Worm (Caenorhabditis elegans) whole organism, early embryonic: ENCODE data around the gene C38C6.3.

Experiments
- B0310.2 ChIP-seq: sonication (generic microtip); optimal IDR thresholded peaks from 2 replicates; lab custom pipeline; 2016; ENCODE audit warnings: mild to moderate bottlenecking, missing genetic modification characterization, missing compliant biosample characterization
- F13C5.2 ChIP-seq: sonication (generic microtip); optimal IDR thresholded peaks from 2 replicates; lab custom pipeline; 2017; ENCODE audit warnings: mild to moderate bottlenecking, missing genetic modification characterization, inconsistent platforms, missing compliant biosample characterization
- aly-1 ChIP-seq: sonication (generic microtip); optimal IDR thresholded peaks from 2 replicates; lab custom pipeline; 2016; ENCODE audit warnings: missing genetic modification characterization, missing compliant biosample characterization
- ama-1 ChIP-seq: fragments of 150-350 bp; optimal IDR thresholded peaks from 2 replicates; lab custom pipeline; 2014
- ceh-13 ChIP-seq: fragments of 200-800 bp; sonication (Bioruptor generic); optimal IDR thresholded peaks from 2 replicates; lab custom pipeline; 2018; ENCODE audit warnings: mild to moderate bottlenecking, missing genetic modification characterization, missing compliant biosample characterization
- ceh-36 ChIP-seq: sonication (generic microtip); optimal IDR thresholded peaks from 2 replicates; lab custom pipeline; 2016; ENCODE audit warnings: missing genetic modification characterization, inconsistent platforms, missing compliant biosample characterization
- ets-7 ChIP-seq: sonication (generic microtip); optimal IDR thresholded peaks from 2 replicates; lab custom pipeline; 2016; ENCODE audit warnings: missing genotype, missing genetic modification characterization, missing compliant biosample characterization
- flt-1 ChIP-seq: fragments of 200-800 bp; sonication (Bioruptor generic); IDR thresholded peaks from 2 replicates; pipeline ENCODE4 v1.3.6; 2022; ENCODE audit warnings: missing genetic modification characterization, missing compliant biosample characterization
- hmbx-1 ChIP-seq: sonication (generic microtip); optimal IDR thresholded peaks from 2 replicates; lab custom pipeline; 2016; ENCODE audit warnings: mild to moderate bottlenecking, missing genetic modification characterization, missing compliant biosample characterization
- hmg-4 ChIP-seq: fragments of 200-800 bp; sonication (Bioruptor generic); optimal IDR thresholded peaks from 2 replicates; lab custom pipeline; 2018; ENCODE audit warnings: mild to moderate bottlenecking, missing genetic modification characterization, missing compliant biosample characterization
- hnd-1 ChIP-seq: sonication (generic microtip); optimal IDR thresholded peaks from 2 replicates; lab custom pipeline; 2016; ENCODE audit warnings: missing genetic modification characterization, missing compliant biosample characterization
- pes-1 ChIP-seq: fragments of 200-800 bp; sonication (Bioruptor generic); IDR thresholded peaks from 2 replicates; pipeline ENCODE4 v1.3.6; 2022; ENCODE audit warnings: missing genetic modification reagents, missing genetic modification characterization, missing compliant biosample characterization
- scrt-1 ChIP-seq: fragments of 200-800 bp; sonication (Bioruptor generic); IDR thresholded peaks from 2 replicates; pipeline ENCODE4 v1.3.6; 2022; ENCODE audit warnings: missing genetic modification characterization, missing compliant biosample characterization
- sea-1 ChIP-seq: fragments of 200-800 bp; sonication (Bioruptor generic); conservative IDR thresholded peaks from 2 replicates; pipeline ENCODE4 v1.3.6; 2022; ENCODE audit warnings: missing genetic modification characterization, missing compliant biosample characterization
- tbx-11 ChIP-seq: fragments of 200-800 bp; sonication (Bioruptor generic); IDR thresholded peaks from 2 replicates; pipeline ENCODE4 v1.3.6; 2022; ENCODE audit warnings: missing genetic modification characterization, missing compliant biosample characterization
- tbx-37 ChIP-seq: fragments of 200-800 bp; sonication (Bioruptor generic); conservative IDR thresholded peaks from 2 replicates; pipeline ENCODE4 v1.3.6; 2022; ENCODE audit warnings: missing genetic modification reagents, missing genetic modification characterization, missing compliant biosample characterization
- tra-4 ChIP-seq: sonication (generic microtip); optimal IDR thresholded peaks from 2 replicates; lab custom pipeline; 2017; ENCODE audit warnings: missing genetic modification characterization, missing compliant biosample characterization

The C38C6.3 gene

ce11 chrII:14598367-14598766 is 34.6 kb upstream of the C38C6.3 start:
- TF ChIP-seq aly-1 (tag; lab: Kevin White, UChicago) = no peak
- TF ChIP-seq pes-1 = no peak
- no peak for TF ChIP-seq F13C5.2
- no peak for TF ChIP-seq tbx-37 (GFP tag; lab: Robert Waterston, UW)
- no peak for TF ChIP-seq ceh-36 (tag; lab: Kevin White, UChicago)
- no peak for TF ChIP-seq ama-1 (lab: Kevin White, UChicago)
- TF ChIP-seq hmbx-1 (tag; lab: Kevin White, UChicago) = no peak
- no peak for TF ChIP-seq flt-1 (GFP tag; lab: Robert Waterston, UW)
- no peak for TF ChIP-seq tbx-11 (GFP tag; lab: Robert Waterston, UW)
- no peak for TF ChIP-seq hnd-1 (tag; lab: Kevin White, UChicago)
- no peak for TF ChIP-seq tra-4 (tag; lab: Kevin White, UChicago)
- no peak for TF ChIP-seq ets-7
- no peak for TF ChIP-seq scrt-1 (GFP tag; lab: Robert Waterston, UW)
- no peak for TF ChIP-seq B0310.2 (tag; lab: Kevin White, UChicago)

ce11 chrII:14599284-14599862 is 33.5 kb upstream of the C38C6.3 start:
- TF ChIP-seq B0310.2 (tag; lab: Kevin White, UChicago) (no peak), F13C5.2 (no peak), sea-1 (GFP tag; lab: Robert Waterston, UW) (no peak), pes-1 (no peak), hmg-4 (GFP tag; lab: Kevin White, UChicago) (no peak), hmbx-1 (tag; lab: Kevin White, UChicago) (no peak), ama-1 (lab: Kevin White, UChicago) (no peak), ets-7 (no peak), tbx-37 (GFP tag; lab: Robert Waterston, UW) (no peak), tra-4 (tag; lab: Kevin White, UChicago) (no peak), ceh-13 (GFP tag; lab: Kevin White, UChicago) (no peak), scrt-1 (GFP tag; lab: Robert Waterston, UW) (no peak), tbx-11 (GFP tag; lab: Robert Waterston, UW) (no peak), aly-1 (tag; lab: Kevin White, UChicago) (no peak), ceh-36 (tag; lab: Kevin White, UChicago) (no peak), hnd-1 (tag; lab: Kevin White, UChicago) (no peak), flt-1 (GFP tag; lab: Robert Waterston, UW) (no peak)

- TF ChIP-seq B0310.2 (tag; lab: Kevin White, UChicago) (no peak), ceh-13 (GFP tag; lab: Kevin White, UChicago) (no peak), tbx-11 (GFP tag; lab: Robert Waterston, UW) (no peak), ceh-36 (tag; lab: Kevin White, UChicago) (no peak), tra-4 (tag; lab: Kevin White, UChicago) (no peak), hmg-4 (GFP tag; lab: Kevin White, UChicago) (no peak), hnd-1 (tag; lab: Kevin White, UChicago) (no peak), tbx-37 (GFP tag; lab: Robert Waterston, UW) (no peak), ama-1 (lab: Kevin White, UChicago) (no peak)
Measured at ce11 chrII:14599933-14600630, 32.8 kb upstream of the C38C6.3 start.

- no peak for TF ChIP-seq aly-1 (tag; lab: Kevin White, UChicago)
- no peak for TF ChIP-seq hnd-1 (tag; lab: Kevin White, UChicago)
- TF ChIP-seq tbx-37 (GFP tag; lab: Robert Waterston, UW) = no peak
- TF ChIP-seq pes-1 = no peak
- TF ChIP-seq flt-1 (GFP tag; lab: Robert Waterston, UW) = no peak
- no peak for TF ChIP-seq tbx-11 (GFP tag; lab: Robert Waterston, UW)
- TF ChIP-seq ets-7 = no peak
- no peak for TF ChIP-seq F13C5.2
Measured at ce11 chrII:14600852-14601313, 32.0 kb upstream of the C38C6.3 start, which contains the start of gene tps-2. TSS of gene tps-2 (plus strand) at chrII:14600902.

- TF ChIP-seq F13C5.2 (no peak), tra-4 (tag; lab: Kevin White, UChicago) (no peak), sea-1 (GFP tag; lab: Robert Waterston, UW) (no peak), hmbx-1 (tag; lab: Kevin White, UChicago) (no peak), flt-1 (GFP tag; lab: Robert Waterston, UW) (no peak), ceh-13 (GFP tag; lab: Kevin White, UChicago) (no peak), tbx-37 (GFP tag; lab: Robert Waterston, UW) (no peak), ets-7 (no peak), ceh-36 (tag; lab: Kevin White, UChicago) (no peak), pes-1 (no peak)
Measured at ce11 chrII:14602735-14603134, 30.2 kb upstream of the C38C6.3 start.

- TF ChIP-seq hmbx-1 (tag; lab: Kevin White, UChicago) = no peak
- no peak for TF ChIP-seq sea-1 (GFP tag; lab: Robert Waterston, UW)
- no peak for TF ChIP-seq flt-1 (GFP tag; lab: Robert Waterston, UW)
- no peak for TF ChIP-seq hnd-1 (tag; lab: Kevin White, UChicago)
- no peak for TF ChIP-seq scrt-1 (GFP tag; lab: Robert Waterston, UW)
- TF ChIP-seq aly-1 (tag; lab: Kevin White, UChicago) = no peak
- no peak for TF ChIP-seq tbx-11 (GFP tag; lab: Robert Waterston, UW)
- no peak for TF ChIP-seq tra-4 (tag; lab: Kevin White, UChicago)
- TF ChIP-seq ceh-36 (tag; lab: Kevin White, UChicago) = no peak
- no peak for TF ChIP-seq ceh-13 (GFP tag; lab: Kevin White, UChicago)
- no peak for TF ChIP-seq B0310.2 (tag; lab: Kevin White, UChicago)
- TF ChIP-seq ets-7 = no peak
- TF ChIP-seq hmg-4 (GFP tag; lab: Kevin White, UChicago) = no peak
Measured at ce11 chrII:14604261-14604660, 28.7 kb upstream of the C38C6.3 start.
